Worm (Caenorhabditis elegans): ENCODE results near the gene srlf-31.

Gene srlf-31

DNA sequence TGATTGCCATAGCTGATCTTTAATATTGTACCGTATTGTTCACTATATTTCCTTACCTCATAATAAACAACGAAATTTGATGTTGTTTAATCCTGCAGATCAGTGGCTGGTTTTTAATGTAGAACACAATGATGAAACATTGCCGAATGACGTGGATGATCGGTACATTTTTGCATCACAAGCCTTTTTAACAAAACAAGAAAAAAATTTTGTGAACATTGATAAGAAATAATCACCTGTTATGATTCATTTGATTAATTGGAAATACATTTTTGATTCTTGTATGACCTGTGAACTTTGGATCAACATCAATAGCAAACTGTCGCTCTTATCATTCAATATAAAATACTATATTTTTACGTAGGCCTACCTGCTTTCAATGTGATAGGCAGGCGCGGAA, 20.1 kb downstream of the srlf-31 start:
- TF ChIP-seq ztf-16 (tag; optimal IDR thresholded peaks at IDR 0.05) (no peak), che-1 (tag; optimal IDR thresholded peaks at IDR 0.05) (no peak), unc-42 (tag; optimal IDR thresholded peaks at IDR 0.05) (no peak), gmeb-2 (tag; optimal IDR thresholded peaks at IDR 0.05) (no peak), ahr-1 (tag; optimal IDR thresholded peaks at IDR 0.05) (no peak), ceh-48 (tag; optimal IDR thresholded peaks at IDR 0.05) (no peak), ceh-24 (tag; optimal IDR thresholded peaks at IDR 0.05) (no peak), ceh-45 (GFP tag; IDR thresholded peaks at IDR 0.05) (no peak), sdc-2 (tag; optimal IDR thresholded peaks at IDR 0.05) (no peak), hlh-30 (tag; optimal IDR thresholded peaks at IDR 0.05; ENCODE audit: insufficient read depth) (no peak), fkh-6 (tag; optimal IDR thresholded peaks at IDR 0.05) (no peak), ama-1 (optimal IDR thresholded peaks at IDR 0.05) (no peak)

DNA sequence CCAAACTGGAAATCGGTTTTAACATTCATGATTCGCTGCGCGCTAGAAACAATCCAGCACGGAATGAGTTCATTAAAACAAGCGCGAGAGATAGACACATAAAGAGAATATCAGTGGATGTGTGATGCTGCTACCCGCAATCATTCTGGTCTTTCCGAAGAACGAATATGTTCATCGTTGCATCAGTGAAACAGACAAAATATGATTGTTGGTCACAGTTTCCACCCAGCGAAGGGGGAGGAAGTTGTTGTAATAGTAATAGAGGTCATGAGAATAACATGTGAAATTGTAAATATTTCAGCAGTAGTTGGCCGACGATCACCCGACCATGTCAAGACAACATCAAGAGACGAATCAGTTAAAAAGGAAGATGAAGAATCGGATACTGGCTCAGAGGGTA, 21.8 kb downstream of the srlf-31 start:
- TF ChIP-seq K09A11.1 (tag; optimal IDR thresholded peaks at IDR 0.05; ENCODE audit: insufficient read depth) (no peak), unc-42 (tag; optimal IDR thresholded peaks at IDR 0.05) (no peak), fax-1 (tag; optimal IDR thresholded peaks at IDR 0.05) (no peak), pag-3 (tag; optimal IDR thresholded peaks at IDR 0.05; ENCODE audit: borderline replicate concordance) (no peak), ceh-19 (GFP tag; optimal IDR thresholded peaks at IDR 0.05) (no peak), hlh-30 (tag; optimal IDR thresholded peaks at IDR 0.05; ENCODE audit: insufficient read depth) (no peak), T23F11.4 (GFP tag; optimal IDR thresholded peaks at IDR 0.05) (no peak), madf-2 (tag; optimal IDR thresholded peaks at IDR 0.05) (no peak), ceh-34 (tag; optimal IDR thresholded peaks at IDR 0.05) (no peak)

DNA sequence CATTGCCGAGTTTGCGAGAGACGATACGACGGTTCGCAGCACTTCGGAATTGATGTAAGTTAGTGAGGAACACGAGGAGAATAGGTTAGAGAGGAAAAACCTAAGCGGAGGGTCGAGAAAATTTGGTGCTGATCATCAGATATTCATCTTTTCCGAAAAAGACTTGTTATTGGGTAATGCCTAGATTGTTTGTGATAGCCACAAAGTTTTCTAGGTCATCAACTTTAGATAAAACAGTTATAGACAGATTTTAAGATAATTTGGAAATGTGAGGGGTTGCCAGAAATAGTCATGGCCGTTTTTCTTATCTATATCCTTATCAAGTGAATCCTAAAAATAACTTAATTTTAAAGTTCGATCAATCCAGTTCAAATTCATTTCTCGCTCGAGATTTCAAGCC, 22.6 kb downstream of the srlf-31 start:
- TF ChIP-seq ceh-2 (tag; optimal IDR thresholded peaks at IDR 0.05) = no peak
- no peak for TF ChIP-seq hlh-13 (GFP tag; optimal IDR thresholded peaks at IDR 0.05)
- TF ChIP-seq lim-6 (tag; optimal IDR thresholded peaks at IDR 0.05) = no peak
- TF ChIP-seq ceh-18 (tag; optimal IDR thresholded peaks at IDR 0.05) = no peak
- no peak for TF ChIP-seq pqm-1 (tag; optimal IDR thresholded peaks at IDR 0.05)
- no peak for TF ChIP-seq ceh-45 (GFP tag; IDR thresholded peaks at IDR 0.05)
- no peak for TF ChIP-seq sox-4 (tag; optimal IDR thresholded peaks at IDR 0.05)
- TF ChIP-seq pha-4 (tag; optimal IDR thresholded peaks at IDR 0.05) = no peak
- TF ChIP-seq pros-1 (tag; optimal IDR thresholded peaks at IDR 0.05) = no peak
- TF ChIP-seq ref-2 (tag; optimal IDR thresholded peaks at IDR 0.05) = no peak
- no peak for TF ChIP-seq ceh-24 (tag; optimal IDR thresholded peaks at IDR 0.05)
- TF ChIP-seq fkh-10 (GFP tag; optimal IDR thresholded peaks at IDR 0.05) = no peak

DNA sequence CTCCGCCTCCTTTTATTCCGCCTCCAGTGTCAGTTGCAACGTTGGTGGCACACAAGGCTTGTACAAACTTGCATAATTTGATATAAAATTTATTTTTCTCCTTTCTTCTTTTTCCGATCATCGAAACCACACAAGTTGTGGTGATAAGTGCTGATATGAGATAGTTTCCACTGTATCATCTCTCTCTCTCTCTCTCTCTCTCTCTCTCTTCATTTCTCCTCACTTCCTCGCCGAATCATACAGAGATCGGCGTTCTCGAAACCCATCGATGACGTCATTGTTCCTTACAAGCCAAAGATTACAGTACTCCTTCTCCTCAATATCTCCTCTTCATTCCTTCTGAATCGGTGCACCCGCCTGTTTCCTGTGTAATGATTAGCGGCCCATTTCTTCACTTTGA, 23.6 kb downstream of the srlf-31 start, which contains the start of gene nhr-43:
Gene nhr-43 (plus strand): TSS at position 233 of the 400 bp plus-strand sequence.
- no peak for TF ChIP-seq ceh-48 (tag; optimal IDR thresholded peaks at IDR 0.05)
- no peak for TF ChIP-seq npax-4 (tag; optimal IDR thresholded peaks at IDR 0.05)

DNA sequence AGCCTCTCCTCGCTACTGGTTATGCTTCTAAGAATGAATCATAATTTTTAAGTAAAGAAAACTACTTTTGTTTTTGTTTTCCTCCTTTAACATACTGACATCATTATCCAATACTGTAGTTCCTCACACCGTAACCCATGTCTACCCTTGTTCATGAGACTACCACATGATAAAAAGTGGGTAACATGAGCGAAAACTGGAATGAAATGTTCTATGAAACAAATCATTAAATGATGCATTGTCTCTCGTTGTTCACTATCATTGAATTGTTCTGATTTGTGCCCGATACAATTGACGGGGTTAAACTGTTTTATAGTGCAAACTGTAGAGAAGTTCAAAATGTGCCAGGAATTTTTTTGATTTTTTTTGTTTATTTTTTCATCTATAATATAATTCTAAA, 25.3 kb downstream of the srlf-31 start:
- TF ChIP-seq ceh-48 (tag; optimal IDR thresholded peaks at IDR 0.05) (no peak), F13H6.1 (tag; optimal IDR thresholded peaks at IDR 0.05) (no peak), sox-4 (tag; optimal IDR thresholded peaks at IDR 0.05) (no peak), mec-3 (tag; optimal IDR thresholded peaks at IDR 0.05; ENCODE audit: borderline replicate concordance) (no peak), nhr-11 (tag; optimal IDR thresholded peaks at IDR 0.05) (no peak)

DNA sequence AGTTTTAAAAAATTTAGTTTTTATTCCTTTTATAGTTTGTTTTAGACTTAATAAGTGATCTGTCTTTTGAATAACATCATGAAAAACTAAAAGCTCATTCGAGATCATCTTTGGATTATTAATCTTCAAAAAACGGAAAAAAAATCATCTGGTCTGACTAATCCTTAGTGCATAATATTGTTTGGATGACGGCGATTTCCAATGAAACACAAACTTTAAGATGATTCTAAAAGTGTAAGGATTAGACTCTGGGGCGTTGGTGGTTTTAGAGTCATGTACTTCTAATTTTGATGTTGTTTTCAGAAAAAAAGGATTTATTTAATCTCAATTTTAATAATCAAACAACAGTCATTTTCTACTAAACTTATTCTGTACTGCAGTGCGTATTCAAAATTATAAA, 29.6 kb downstream of the srlf-31 start:
- TF ChIP-seq fax-1 (tag; optimal IDR thresholded peaks at IDR 0.05) = no peak
- TF ChIP-seq ceh-6 (GFP tag; optimal IDR thresholded peaks at IDR 0.05) = no peak
- no peak for TF ChIP-seq unc-86 (tag; optimal IDR thresholded peaks at IDR 0.05)
- TF ChIP-seq tbx-2 (tag; optimal IDR thresholded peaks at IDR 0.05) = no peak
- no peak for TF ChIP-seq K02D7.2 (tag; optimal IDR thresholded peaks at IDR 0.05)
- no peak for TF ChIP-seq syd-9 (tag; optimal IDR thresholded peaks at IDR 0.05)
